1 worm cellular context compared by ENCODE assay signal in genomic region chrX:12182684-12183477, ce11.
TF ChIP-seq lines count a peak whose summit lies in the region.

No protein-coding gene starts in this region.

TF ChIP-seq in whole organism, L1 larva, 84 proteins besides CTCF, POLR2A, EP300 and RAD21 (continued from another document):
- TF ChIP-seq lsy-2 (tag; optimal IDR thresholded peaks at IDR 0.05; lab: Kevin White, UChicago) = peak in 1 of 2 experiments; percentile 2
- TF ChIP-seq C04F5.9 (tag; optimal IDR thresholded peaks at IDR 0.05; lab: Kevin White, UChicago) = no peak
- no peak for TF ChIP-seq nhr-237 (tag; optimal IDR thresholded peaks at IDR 0.05; lab: Kevin White, UChicago)
- TF ChIP-seq lin-15B (tag; optimal IDR thresholded peaks at IDR 0.05; lab: Kevin White, UChicago) = no peak
- TF ChIP-seq fkh-4 (tag; optimal IDR thresholded peaks at IDR 0.05; lab: Kevin White, UChicago; ENCODE audit: borderline replicate concordance) = peak; percentile 76
- no peak for TF ChIP-seq unc-98 (GFP tag; IDR thresholded peaks at IDR 0.05; lab: Robert Waterston, UW)
- TF ChIP-seq nhr-47 (tag; optimal IDR thresholded peaks at IDR 0.05; lab: Kevin White, UChicago) = no peak
- no peak for TF ChIP-seq mab-9 (GFP tag; IDR thresholded peaks at IDR 0.05; lab: Robert Waterston, UW)
- TF ChIP-seq ceh-63 (GFP tag; optimal IDR thresholded peaks at IDR 0.05; lab: Kevin White, UChicago) = no peak
- TF ChIP-seq lin-13 (GFP tag; optimal IDR thresholded peaks at IDR 0.05; lab: Kevin White, UChicago) = no peak
- TF ChIP-seq ztf-4 (tag; optimal IDR thresholded peaks at IDR 0.05; lab: Kevin White, UChicago) = no peak
- TF ChIP-seq snu-23 (GFP tag; optimal IDR thresholded peaks at IDR 0.05; lab: Kevin White, UChicago) = no peak
- TF ChIP-seq nhr-12 (tag; optimal IDR thresholded peaks at IDR 0.05; lab: Kevin White, UChicago) = no peak
- no peak for TF ChIP-seq alr-1 (tag; optimal IDR thresholded peaks at IDR 0.05; lab: Kevin White, UChicago; ENCODE audit: borderline replicate concordance)
- TF ChIP-seq hlh-17 (GFP tag; optimal IDR thresholded peaks at IDR 0.05; lab: Kevin White, UChicago; ENCODE audit: borderline replicate concordance) = no peak
- no peak for TF ChIP-seq unc-62 (GFP tag; optimal IDR thresholded peaks at IDR 0.05; lab: Kevin White, UChicago)
- TF ChIP-seq isw-1 (GFP tag; IDR thresholded peaks at IDR 0.05; lab: Robert Waterston, UW) = no peak
- no peak for TF ChIP-seq ama-1 (optimal IDR thresholded peaks at IDR 0.05; lab: Kevin White, UChicago)
- TF ChIP-seq aly-2 (tag; optimal IDR thresholded peaks at IDR 0.05; lab: Kevin White, UChicago) = no peak
- no peak for TF ChIP-seq grh-1 (GFP tag; IDR thresholded peaks at IDR 0.05; lab: Robert Waterston, UW)
- TF ChIP-seq pax-3 (tag; optimal IDR thresholded peaks at IDR 0.05; lab: Kevin White, UChicago) = no peak
- no peak for TF ChIP-seq lin-39 (tag; optimal IDR thresholded peaks at IDR 0.05; lab: Kevin White, UChicago)
- TF ChIP-seq ets-5 (GFP tag; IDR thresholded peaks at IDR 0.05; lab: Robert Waterston, UW) = no peak
- no peak for TF ChIP-seq ceh-88 (GFP tag; IDR thresholded peaks at IDR 0.05; lab: Robert Waterston, UW)
- no peak for TF ChIP-seq fkh-10 (GFP tag; optimal IDR thresholded peaks at IDR 0.05; lab: Kevin White, UChicago)
- TF ChIP-seq swsn-7 (tag; optimal IDR thresholded peaks at IDR 0.05; lab: Kevin White, UChicago) = no peak
- no peak for TF ChIP-seq fos-1 (tag; optimal IDR thresholded peaks at IDR 0.05; lab: Kevin White, UChicago)
- no peak for TF ChIP-seq aha-1 (tag; optimal IDR thresholded peaks at IDR 0.05; lab: Kevin White, UChicago)
- TF ChIP-seq egl-13 (tag; optimal IDR thresholded peaks at IDR 0.05; lab: Kevin White, UChicago) = no peak
- TF ChIP-seq dsc-1 (tag; optimal IDR thresholded peaks at IDR 0.05; lab: Kevin White, UChicago) = peak; percentile 96
- TF ChIP-seq nhr-20 (tag; optimal IDR thresholded peaks at IDR 0.05; lab: Kevin White, UChicago) = no peak
- TF ChIP-seq lin-35 (GFP tag; optimal IDR thresholded peaks at IDR 0.05; lab: Kevin White, UChicago) = no peak
- no peak for TF ChIP-seq irx-1 (tag; optimal IDR thresholded peaks at IDR 0.05; lab: Kevin White, UChicago)
- no peak for TF ChIP-seq unc-130 (tag; optimal IDR thresholded peaks at IDR 0.05; lab: Kevin White, UChicago)
- no peak for TF ChIP-seq tbx-2 (tag; optimal IDR thresholded peaks at IDR 0.05; lab: Kevin White, UChicago)
- TF ChIP-seq xbp-1 (tag; optimal IDR thresholded peaks at IDR 0.05; lab: Kevin White, UChicago) = no peak
TF ChIP-seq in whole organism, L1 larva: peak in this region for 10.
